Worm (Caenorhabditis elegans) whole organism, L4/young adult: ENCODE measurements around the gene fbxb-91.

Experiments used
- dao-5 ChIP-seq: sonication (generic microtip); optimal IDR thresholded peaks from 2 replicates; lab custom pipeline; 2016; ENCODE audit warnings: missing genotype, missing genetic modification characterization, moderate library complexity, missing compliant biosample characterization
- him-1 ChIP-seq: sonication (generic microtip); optimal IDR thresholded peaks from 2 replicates; lab custom pipeline; 2016; ENCODE audit warnings: missing genotype, missing genetic modification reagents, missing genetic modification characterization, missing compliant biosample characterization

DNA sequence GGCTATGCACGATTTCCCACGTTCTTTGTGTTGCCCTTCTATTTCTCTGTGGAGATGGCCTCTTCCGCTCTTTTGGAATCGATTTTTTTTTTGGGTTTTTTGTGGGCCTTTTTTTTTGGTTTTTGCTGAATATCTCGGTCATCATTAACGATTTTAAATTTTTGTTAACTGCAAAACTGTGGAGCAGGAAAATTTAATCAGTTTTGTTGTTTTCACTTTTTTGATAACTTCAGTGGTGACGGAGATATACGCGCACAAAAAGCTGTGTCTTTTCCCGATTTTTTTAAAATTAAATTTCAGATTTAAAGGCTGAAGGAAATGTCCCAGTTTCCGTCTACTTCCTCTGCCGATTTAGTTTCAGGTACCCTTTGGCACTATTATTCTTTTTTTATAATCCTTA, 34.7 kb upstream of the fbxb-91 start, which contains the start of gene T24E12.1:
- TF ChIP-seq him-1 (tag; lab: Kevin White, UChicago) (no peak), dao-5 (tag; lab: Kevin White, UChicago) (no peak)
